Fruit fly (Drosophila melanogaster) whole organism, adult: ENCODE results near the gene fend.

Source experiments
- CG11617 ChIP-seq: fragments of 200-800 bp; sonication (Bioruptor generic); optimal IDR thresholded peaks from 2 replicates; lab custom pipeline; 2017; ENCODE audit warnings: mild to moderate bottlenecking, missing biosample characterization, missing genetic modification reagents, missing genetic modification characterization
- CG12768 ChIP-seq: fragments of 200-800 bp; sonication (Bioruptor generic); optimal IDR thresholded peaks from 2 replicates; lab custom pipeline; 2017; ENCODE audit warnings: missing biosample characterization, missing genetic modification characterization, mild to moderate bottlenecking, moderate library complexity, missing genetic modification reagents
- CG14711 ChIP-seq: fragments of 200-800 bp; sonication (Bioruptor generic); optimal IDR thresholded peaks from 2 replicates; lab custom pipeline; 2018; ENCODE audit warnings: missing biosample characterization, mild to moderate bottlenecking, missing genetic modification characterization, moderate library complexity
- CG1620 ChIP-seq: fragments of 200-800 bp; sonication (Bioruptor generic); optimal IDR thresholded peaks from 2 replicates; lab custom pipeline; 2016; ENCODE audit warnings: missing biosample characterization, missing genetic modification characterization
- CG33017 ChIP-seq: fragments of 200-800 bp; sonication (Bioruptor generic); optimal IDR thresholded peaks from 2 replicates; lab custom pipeline; 2018; ENCODE audit warnings: missing biosample characterization, mild to moderate bottlenecking, missing genetic modification characterization, moderate library complexity
- CG5204 ChIP-seq: fragments of 200-800 bp; sonication (Bioruptor generic); optimal IDR thresholded peaks from 2 replicates; lab custom pipeline; 2016; ENCODE audit warnings: missing biosample characterization, missing genetic modification characterization
- CG7045 ChIP-seq: fragments of 200-800 bp; sonication (Bioruptor generic); optimal IDR thresholded peaks from 2 replicates; lab custom pipeline; 2017; ENCODE audit warnings: missing biosample characterization, mild to moderate bottlenecking, missing genetic modification characterization
- CG7101 ChIP-seq: fragments of 200-800 bp; sonication (Bioruptor generic); optimal IDR thresholded peaks from 2 replicates; lab custom pipeline; 2018; ENCODE audit warnings: missing biosample characterization, mild to moderate bottlenecking, missing genetic modification characterization, moderate library complexity
- Clk ChIP-seq: fragments of 200-800 bp; sonication (Bioruptor generic); optimal IDR thresholded peaks from 2 replicates; lab custom pipeline; 2017; ENCODE audit warnings: missing biosample characterization, missing genetic modification characterization
- Crg-1 ChIP-seq: fragments of 200-800 bp; sonication (Bioruptor generic); optimal IDR thresholded peaks from 2 replicates; lab custom pipeline; 2016; ENCODE audit warnings: missing biosample characterization, missing genetic modification characterization
- Hr96 ChIP-seq: fragments of 200-800 bp; sonication (Bioruptor generic); optimal IDR thresholded peaks from 2 replicates; lab custom pipeline; 2016; ENCODE audit warnings: missing biosample characterization, missing genetic modification characterization
- Mnt ChIP-seq: fragments of 200-800 bp; sonication (Bioruptor generic); optimal IDR thresholded peaks from 2 replicates; lab custom pipeline; 2016; ENCODE audit warnings: missing biosample characterization, mild to moderate bottlenecking, missing genetic modification characterization
- bab1 ChIP-seq: fragments of 200-800 bp; sonication (Bioruptor generic); optimal IDR thresholded peaks from 3 replicates; lab custom pipeline; 2019; ENCODE audit warnings: missing biosample characterization, mild to moderate bottlenecking, missing genetic modification characterization, moderate library complexity
- cic ChIP-seq: fragments of 200-800 bp; sonication (Bioruptor generic); optimal IDR thresholded peaks from 2 replicates; lab custom pipeline; 2017; ENCODE audit warnings: missing biosample characterization, mild to moderate bottlenecking, missing genetic modification characterization, moderate library complexity
- cnc ChIP-seq, 2 experiments: fragments of >200 bp; optimal IDR thresholded peaks; 2 replicates each; lab custom pipeline; 2017
- kay ChIP-seq: fragments of 200-800 bp; sonication (Bioruptor generic); peaks from one replicate; lab custom pipeline; 2016; ENCODE audit warnings: missing biosample characterization, missing genetic modification characterization, borderline replicate concordance
- ovo ChIP-seq: fragments of 200-800 bp; sonication (Bioruptor generic); optimal IDR thresholded peaks from 2 replicates; lab custom pipeline; 2016; ENCODE audit warnings: missing biosample characterization, missing genetic modification characterization
- pad ChIP-seq: fragments of 200-800 bp; sonication (Bioruptor generic); optimal IDR thresholded peaks from 3 replicates; lab custom pipeline; 2017; ENCODE audit warnings: missing biosample characterization, missing genetic modification characterization, mild to moderate bottlenecking, moderate library complexity, missing genetic modification reagents
- tj ChIP-seq: fragments of 200-800 bp; sonication (Bioruptor generic); optimal IDR thresholded peaks from 3 replicates; lab custom pipeline; 2017; ENCODE audit warnings: missing biosample characterization, mild to moderate bottlenecking, missing genetic modification characterization, moderate library complexity
- toe ChIP-seq: fragments of 200-800 bp; sonication (Bioruptor generic); optimal IDR thresholded peaks from 2 replicates; lab custom pipeline; 2016; ENCODE audit warnings: missing biosample characterization, missing genetic modification characterization

Gene fend

dm6 chrX:9148989-9149522 lies 14.2 kb upstream of the fend start, which contains the start of the genes fh and Bap111:
Gene fh (minus strand): TSS chrX:9149071.
Gene Bap111 (plus strand): TSS chrX:9149309.
- peak; percentile 45 for TF ChIP-seq CG14711 (tag; lab: Kevin White, UChicago)
- TF ChIP-seq bab1 (GFP tag; lab: Kevin White, UChicago), result peak; percentile 58
- TF ChIP-seq Crg-1 (GFP tag; lab: Kevin White, UChicago), result no peak
- TF ChIP-seq ovo (GFP tag; lab: Kevin White, UChicago), result no peak
- no peak for TF ChIP-seq kay (GFP tag; lab: Kevin White, UChicago)

- TF ChIP-seq toe (GFP tag; lab: Kevin White, UChicago) (no peak), CG7101 (tag; lab: Kevin White, UChicago) (peak; percentile 2), bab1 (GFP tag; lab: Kevin White, UChicago) (peak; percentile 42)
These were observed 7.4 kb upstream of the fend start, which contains the start of gene CG7065 for dm6 chrX:9142224-9142802. Gene CG7065 (plus strand): TSS chrX:9142493.

- TF ChIP-seq tj, result peak; percentile 15
- no peak for TF ChIP-seq ovo (GFP tag; lab: Kevin White, UChicago)
- peak; percentile 6 for TF ChIP-seq Clk (GFP tag; lab: Kevin White, UChicago)
- TF ChIP-seq CG14711 (tag; lab: Kevin White, UChicago), result peak; percentile 15
- TF ChIP-seq pad (GFP tag; lab: Kevin White, UChicago), result peak; percentile 35
- TF ChIP-seq CG7101 (tag; lab: Kevin White, UChicago), result peak; percentile 30
- peak; percentile 44 for TF ChIP-seq toe (GFP tag; lab: Kevin White, UChicago)
- peak; percentile 41 for TF ChIP-seq CG12768 (GFP tag; lab: Kevin White, UChicago)
- no peak for TF ChIP-seq CG1620 (GFP tag; lab: Kevin White, UChicago)
- peak; percentile 76 for TF ChIP-seq kay (GFP tag; lab: Kevin White, UChicago)
- no peak for TF ChIP-seq bab1 (GFP tag; lab: Kevin White, UChicago)
- TF ChIP-seq CG5204 (GFP tag; lab: Kevin White, UChicago), result no peak
- no peak for TF ChIP-seq Hr96 (GFP tag; lab: Kevin White, UChicago)
- peak; percentile 1 for TF ChIP-seq CG33017
- TF ChIP-seq CG7045 (GFP tag; lab: Kevin White, UChicago), result peak; percentile 49
- peak; percentile 16 for TF ChIP-seq Crg-1 (GFP tag; lab: Kevin White, UChicago)
- no peak for TF ChIP-seq CG11617
- TF ChIP-seq cnc (optimal IDR thresholded peaks at IDR 0.05; lab: Kevin White, UChicago), result no peak
These were observed 6.3 kb upstream of the fend start for dm6 chrX:9141219-9141618.

dm6 chrX:9139138-9139537 lies 4.2 kb upstream of the fend start:
- TF ChIP-seq kay (GFP tag; lab: Kevin White, UChicago) (no peak), CG7101 (tag; lab: Kevin White, UChicago) (no peak), CG11617 (no peak), CG14711 (tag; lab: Kevin White, UChicago) (no peak), Clk (GFP tag; lab: Kevin White, UChicago) (no peak), toe (GFP tag; lab: Kevin White, UChicago) (no peak), cic (GFP tag; lab: Kevin White, UChicago) (peak; percentile 19), Hr96 (GFP tag; lab: Kevin White, UChicago) (no peak), pad (GFP tag; lab: Kevin White, UChicago) (no peak), CG5204 (GFP tag; lab: Kevin White, UChicago) (no peak), tj (peak; percentile 32)

- peak; percentile 63 for TF ChIP-seq bab1 (GFP tag; lab: Kevin White, UChicago)
- no peak for TF ChIP-seq Mnt (GFP tag; lab: Kevin White, UChicago)
- TF ChIP-seq ovo (GFP tag; lab: Kevin White, UChicago), result peak; percentile 19
- peak; percentile 36 for TF ChIP-seq pad (GFP tag; lab: Kevin White, UChicago)
These were observed 2.1 kb upstream of the fend start for dm6 chrX:9136776-9137550.

dm6 chrX:9134241-9134849 lies 554 bp downstream of the fend start:
- peak; percentile 71 for TF ChIP-seq pad (GFP tag; lab: Kevin White, UChicago)
- TF ChIP-seq kay (GFP tag; lab: Kevin White, UChicago), result no peak
- TF ChIP-seq tj, result peak; percentile 79
- peak; percentile 24 for TF ChIP-seq ovo (GFP tag; lab: Kevin White, UChicago)
